Worm (Caenorhabditis elegans): ENCODE results near the gene Y59H11AR.10.

ce11 chrIV:8638761-8639160 lies 35.8 kb downstream of the Y59H11AR.10 start, which contains the start of gene F42A9.9:
- TF ChIP-seq F52B5.7 (tag; optimal IDR thresholded peaks at IDR 0.05) (no peak), nhr-179 (tag; optimal IDR thresholded peaks at IDR 0.05) (no peak)
